Fruit fly (Drosophila melanogaster) whole organism, pupa: ENCODE results near the gene CG33298.
A peak's percentile ranks its signal among the peaks of the same experiment; 100 is the strongest.

Experiments
- CG10348 ChIP-seq: fragments of 200-800 bp; sonication (Bioruptor generic); IDR thresholded peaks from 2 replicates; pipeline ENCODE4 v1.3.6; 2022; ENCODE audit warnings: missing biosample characterization, missing genetic modification characterization
- CG12605 ChIP-seq: fragments of 200-800 bp; sonication (Bioruptor generic); IDR thresholded peaks from 2 replicates; pipeline ENCODE4 v1.3.6; 2022; ENCODE audit warnings: missing biosample characterization, missing genetic modification characterization
- CG13204 ChIP-seq: fragments of 200-800 bp; sonication (Bioruptor generic); optimal IDR thresholded peaks from 2 replicates; lab custom pipeline; 2018; ENCODE audit warnings: missing biosample characterization, mild to moderate bottlenecking, missing genetic modification characterization, moderate library complexity
- CG14655 ChIP-seq: fragments of 200-800 bp; sonication (Bioruptor generic); optimal IDR thresholded peaks from 3 replicates; lab custom pipeline; 2017; ENCODE audit warnings: mild to moderate bottlenecking, missing biosample characterization, missing genetic modification reagents, missing genetic modification characterization
- CG15710 ChIP-seq: fragments of 200-800 bp; sonication (Bioruptor generic); optimal IDR thresholded peaks from 2 replicates; lab custom pipeline; 2018; ENCODE audit warnings: missing biosample characterization, mild to moderate bottlenecking, missing genetic modification characterization, moderate library complexity
- CG17806 ChIP-seq: fragments of 200-800 bp; sonication (Bioruptor generic); optimal IDR thresholded peaks from 2 replicates; lab custom pipeline; 2018; ENCODE audit warnings: missing biosample characterization, mild to moderate bottlenecking, missing genetic modification characterization, moderate library complexity
- CG32121 ChIP-seq: fragments of 200-800 bp; sonication (Bioruptor generic); IDR thresholded peaks from 2 replicates; pipeline ENCODE4 v1.3.6; 2022; ENCODE audit warnings: missing biosample characterization, missing genetic modification characterization
- CG34367 ChIP-seq: fragments of 200-800 bp; sonication (Bioruptor generic); optimal IDR thresholded peaks from 2 replicates; lab custom pipeline; 2018; ENCODE audit warnings: missing biosample characterization, mild to moderate bottlenecking, missing genetic modification characterization
- CG4496 ChIP-seq: fragments of 200-800 bp; sonication (Bioruptor generic); IDR thresholded peaks from 3 replicates; pipeline ENCODE4 v1.3.6; 2022; ENCODE audit warnings: missing biosample characterization, missing genetic modification characterization
- CG8159 ChIP-seq: fragments of 200-800 bp; sonication (Bioruptor generic); optimal IDR thresholded peaks from 3 replicates; lab custom pipeline; 2018; ENCODE audit warnings: missing biosample characterization, mild to moderate bottlenecking, missing genetic modification characterization, moderate library complexity
- CG8301 ChIP-seq: fragments of 200-800 bp; sonication (Bioruptor generic); optimal IDR thresholded peaks from 2 replicates; lab custom pipeline; 2018; ENCODE audit warnings: missing biosample characterization, mild to moderate bottlenecking, missing genetic modification characterization
- CG9948 ChIP-seq: fragments of 200-800 bp; sonication (Bioruptor generic); optimal IDR thresholded peaks from 2 replicates; lab custom pipeline; 2018; ENCODE audit warnings: missing biosample characterization, mild to moderate bottlenecking, missing genetic modification characterization, moderate library complexity
- D1 ChIP-seq: fragments of 200-800 bp; sonication (Bioruptor generic); optimal IDR thresholded peaks from 2 replicates; lab custom pipeline; 2018; ENCODE audit warnings: missing biosample characterization, mild to moderate bottlenecking, missing genetic modification characterization, moderate library complexity
- EcR ChIP-seq: fragments of 200-800 bp; sonication (Bioruptor generic); optimal IDR thresholded peaks from 3 replicates; lab custom pipeline; 2019; ENCODE audit warnings: missing biosample characterization, missing genetic modification characterization, mild to moderate bottlenecking, moderate library complexity, missing genetic modification reagents
- Ets98B ChIP-seq: fragments of 200-800 bp; sonication (Bioruptor generic); IDR thresholded peaks from 2 replicates; pipeline ENCODE4 v1.3.6; 2022; ENCODE audit warnings: missing biosample characterization, missing genetic modification characterization
- Pif1A ChIP-seq: fragments of 200-800 bp; sonication (Bioruptor generic); optimal IDR thresholded peaks from 3 replicates; lab custom pipeline; 2016; ENCODE audit warnings: missing biosample characterization, missing genetic modification characterization
- Pif1B ChIP-seq: fragments of 200-800 bp; sonication (Bioruptor generic); optimal IDR thresholded peaks from 3 replicates; lab custom pipeline; 2016; ENCODE audit warnings: missing biosample characterization, missing genetic modification characterization
- Snoo ChIP-seq: fragments of 200-800 bp; sonication (Bioruptor generic); optimal IDR thresholded peaks from 3 replicates; lab custom pipeline; 2017; ENCODE audit warnings: missing biosample characterization, mild to moderate bottlenecking, missing genetic modification characterization, inconsistent platforms
- fd96Ca ChIP-seq: fragments of 200-800 bp; sonication (Bioruptor generic); IDR thresholded peaks from 3 replicates; pipeline ENCODE4 v1.3.6; 2022; ENCODE audit warnings: missing biosample characterization, missing genetic modification characterization
- gl ChIP-seq: fragments of 200-800 bp; sonication (Bioruptor generic); optimal IDR thresholded peaks from 2 replicates; lab custom pipeline; 2018; ENCODE audit warnings: missing biosample characterization, mild to moderate bottlenecking, missing genetic modification characterization
- rn ChIP-seq: fragments of 200-800 bp; sonication (Bioruptor generic); IDR thresholded peaks from 2 replicates; pipeline ENCODE4 v1.3.6; 2022; ENCODE audit warnings: missing biosample characterization, missing genetic modification characterization

Gene CG33298

DNA sequence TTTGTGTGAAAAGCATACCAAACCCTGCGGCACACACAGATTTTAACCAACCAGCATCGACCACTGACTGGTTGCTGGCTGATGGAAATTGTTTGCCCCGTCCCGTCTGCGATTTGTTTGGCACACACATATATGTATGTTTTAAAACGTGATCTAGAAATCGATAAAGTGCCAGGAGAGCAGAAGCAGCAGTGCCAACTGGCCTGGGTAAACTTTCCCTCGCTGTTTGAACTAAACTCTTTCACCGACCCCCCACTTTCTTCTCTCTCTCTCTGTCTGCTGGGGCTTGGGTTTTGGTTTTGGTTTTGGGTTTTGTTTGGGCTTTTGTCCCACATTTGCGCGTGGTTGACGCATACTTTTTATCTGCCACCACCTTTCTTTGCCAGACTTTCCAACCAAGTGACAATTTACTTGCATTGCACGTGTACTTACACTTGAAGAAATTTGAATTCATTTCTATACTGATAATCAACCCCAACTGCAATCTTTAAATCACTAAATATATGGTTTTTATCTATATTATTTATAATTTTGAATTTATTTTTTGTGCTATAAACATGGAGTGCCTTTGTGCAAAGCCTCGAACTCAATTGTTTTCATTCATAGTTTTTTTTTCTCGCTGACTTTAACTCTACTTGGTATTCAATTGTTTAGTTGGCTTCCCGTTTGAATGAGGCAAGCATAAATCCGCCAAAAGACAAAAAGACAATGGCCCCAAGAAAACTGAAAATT lies 10.3 kb downstream of the CG33298 start:
- TF ChIP-seq Ets98B (GFP tag; lab: Robert Waterston, UW): 0 out of 2 replicates have a peak, but pooled peaks have one; percentile 10
- TF ChIP-seq CG8159 (tag; lab: Kevin White, UChicago): peak; percentile 5
- peak; percentile 12 for TF ChIP-seq CG8301 (tag; lab: Kevin White, UChicago)
- TF ChIP-seq CG14655: peak; percentile 37
- no peak for TF ChIP-seq CG13204
- TF ChIP-seq CG15710: no peak
- TF ChIP-seq Pif1A (GFP tag; lab: Kevin White, UChicago): peak; percentile 8
- peak; percentile 34; the same call in 1 of the 3 replicates for TF ChIP-seq CG4496
- TF ChIP-seq CG32121 (GFP tag; lab: Robert Waterston, UW): peak; percentile 44; the same call in 1 of the 2 replicates
- TF ChIP-seq CG34367 (tag; lab: Kevin White, UChicago): no peak
- TF ChIP-seq Snoo (tag; lab: Kevin White, UChicago): peak; percentile 18

DNA sequence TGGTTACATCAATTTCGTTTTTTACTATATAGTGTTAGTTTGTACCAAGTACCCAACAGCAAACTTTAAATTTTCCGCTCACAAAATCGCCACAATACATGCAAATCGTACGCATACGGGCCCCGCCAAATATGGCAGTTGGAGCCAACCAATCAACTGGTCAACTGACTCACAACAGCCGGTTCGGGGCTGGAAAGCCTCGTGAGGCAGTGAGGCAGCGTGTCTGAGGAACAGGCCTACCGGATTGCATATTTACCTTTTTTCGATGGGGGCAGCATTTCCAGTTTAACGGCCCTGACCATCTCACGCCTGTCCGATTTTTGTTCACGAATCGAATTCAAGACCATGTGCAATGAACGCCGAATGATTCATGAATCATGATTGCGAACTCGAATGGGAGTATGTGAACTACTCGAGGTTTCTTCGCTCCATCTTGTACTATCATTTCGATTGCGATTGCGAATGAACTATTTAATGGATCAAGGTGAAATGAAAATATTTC lies 11.3 kb downstream of the CG33298 start:
- peak; percentile 93 for TF ChIP-seq EcR (GFP tag; lab: Kevin White, UChicago)
- no peak for TF ChIP-seq CG10348
- TF ChIP-seq CG4496: no peak
- TF ChIP-seq CG13204: peak; percentile 2
- TF ChIP-seq CG32121 (GFP tag; lab: Robert Waterston, UW): no peak
- no peak for TF ChIP-seq CG17806 (tag; lab: Kevin White, UChicago)
- no peak for TF ChIP-seq Snoo (tag; lab: Kevin White, UChicago)
- no peak for TF ChIP-seq CG14655
- no peak for TF ChIP-seq rn (GFP tag; lab: Robert Waterston, UW)
- TF ChIP-seq Ets98B (GFP tag; lab: Robert Waterston, UW): no peak; the same call in 1 of the 2 replicates
- no peak for TF ChIP-seq CG9948 (tag; lab: Kevin White, UChicago)
- TF ChIP-seq CG12605: no peak
- TF ChIP-seq D1 (tag; lab: Kevin White, UChicago): no peak
- no peak for TF ChIP-seq Pif1A (GFP tag; lab: Kevin White, UChicago)

DNA sequence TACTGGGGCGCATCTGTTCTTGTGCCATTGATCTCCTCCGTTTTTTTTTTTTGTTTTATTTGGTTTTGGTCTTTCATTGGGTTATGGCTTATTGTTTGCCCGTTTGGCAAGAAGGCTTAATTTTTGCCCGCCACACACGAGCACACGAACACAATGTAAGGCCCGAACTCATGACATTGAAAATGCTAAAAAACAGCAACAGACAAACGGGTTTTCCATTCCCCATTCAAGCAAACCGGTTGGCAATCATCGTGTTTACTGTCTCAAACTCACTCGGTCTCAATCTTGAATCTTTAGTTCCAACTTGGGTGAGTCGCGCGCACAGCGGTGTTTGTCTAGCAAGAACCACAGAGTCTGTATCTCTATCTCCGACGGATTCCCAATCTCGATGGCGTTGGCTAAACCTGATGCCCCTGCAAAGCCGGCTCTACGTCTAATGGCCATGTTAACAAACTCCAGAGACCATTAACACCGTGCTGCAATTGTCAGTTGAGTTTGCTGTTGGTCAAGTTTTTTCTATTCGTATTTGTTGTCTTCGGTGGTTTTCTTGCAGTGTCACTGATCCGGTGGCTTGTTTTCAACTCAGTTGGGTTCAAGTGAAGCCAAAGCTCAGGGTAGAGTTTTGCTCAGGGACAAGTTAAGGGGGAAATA lies 13.4 kb downstream of the CG33298 start:
- TF ChIP-seq Ets98B (GFP tag; lab: Robert Waterston, UW): no peak
- peak; percentile 56; the same call in 1 of the 3 replicates for TF ChIP-seq CG4496
- TF ChIP-seq fd96Ca: peak; percentile 25; the same call in 1 of the 3 replicates
- peak; percentile 81 for TF ChIP-seq EcR (GFP tag; lab: Kevin White, UChicago)

DNA sequence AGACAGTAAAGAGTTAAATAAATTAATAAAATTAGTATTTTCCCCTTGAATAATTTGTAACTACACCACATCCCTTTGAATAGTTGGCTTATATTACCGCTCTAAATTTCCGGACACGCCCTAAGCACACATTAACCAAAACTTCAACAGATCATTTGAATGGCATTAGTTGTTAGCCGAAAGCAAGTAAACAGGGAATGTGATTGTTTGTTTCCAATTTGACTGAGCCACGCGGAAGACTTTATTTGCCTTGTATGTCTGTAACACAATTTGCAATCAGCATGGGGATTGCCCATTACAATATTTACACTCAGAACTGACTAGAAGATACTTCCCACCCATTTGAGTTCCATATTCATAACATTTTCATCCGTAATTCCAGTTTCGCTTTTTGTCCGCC lies 14.4 kb downstream of the CG33298 start:
- TF ChIP-seq Ets98B (GFP tag; lab: Robert Waterston, UW): no peak
- TF ChIP-seq fd96Ca: no peak
- TF ChIP-seq Pif1B: no peak
- TF ChIP-seq CG14655: no peak
- no peak for TF ChIP-seq CG34367 (tag; lab: Kevin White, UChicago)
- TF ChIP-seq CG12605: no peak
- TF ChIP-seq CG32121 (GFP tag; lab: Robert Waterston, UW): no peak

DNA sequence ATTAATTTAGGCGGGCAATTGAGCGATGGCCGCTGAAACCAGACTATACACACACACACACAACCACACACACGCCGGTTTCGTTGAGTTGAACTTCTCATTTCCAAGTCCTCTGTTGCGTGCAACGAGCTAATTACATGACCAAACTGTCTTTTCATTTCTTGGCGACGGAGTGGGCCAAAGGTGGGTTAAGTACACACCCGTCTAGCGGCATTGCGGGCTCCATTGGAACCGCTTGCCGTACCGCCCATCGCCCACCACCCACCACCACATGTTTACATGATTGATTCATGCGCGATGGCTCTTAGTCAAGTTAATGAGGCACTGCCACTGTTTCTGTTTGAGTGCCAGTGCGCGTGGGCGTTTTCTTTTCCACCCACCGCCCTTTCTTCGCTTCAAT lies 15.2 kb downstream of the CG33298 start:
- TF ChIP-seq CG10348 (no peak), EcR (GFP tag; lab: Kevin White, UChicago) (no peak), CG14655 (no peak), CG34367 (tag; lab: Kevin White, UChicago) (no peak), CG8159 (tag; lab: Kevin White, UChicago) (no peak), Pif1B (no peak), Snoo (tag; lab: Kevin White, UChicago) (no peak), gl (tag; lab: Kevin White, UChicago) (no peak), Pif1A (GFP tag; lab: Kevin White, UChicago) (no peak), rn (GFP tag; lab: Robert Waterston, UW) (no peak), fd96Ca (no peak), CG12605 (no peak), CG13204 (no peak), CG15710 (no peak)
- TF ChIP-seq, all 21 proteins: peak for 0

DNA sequence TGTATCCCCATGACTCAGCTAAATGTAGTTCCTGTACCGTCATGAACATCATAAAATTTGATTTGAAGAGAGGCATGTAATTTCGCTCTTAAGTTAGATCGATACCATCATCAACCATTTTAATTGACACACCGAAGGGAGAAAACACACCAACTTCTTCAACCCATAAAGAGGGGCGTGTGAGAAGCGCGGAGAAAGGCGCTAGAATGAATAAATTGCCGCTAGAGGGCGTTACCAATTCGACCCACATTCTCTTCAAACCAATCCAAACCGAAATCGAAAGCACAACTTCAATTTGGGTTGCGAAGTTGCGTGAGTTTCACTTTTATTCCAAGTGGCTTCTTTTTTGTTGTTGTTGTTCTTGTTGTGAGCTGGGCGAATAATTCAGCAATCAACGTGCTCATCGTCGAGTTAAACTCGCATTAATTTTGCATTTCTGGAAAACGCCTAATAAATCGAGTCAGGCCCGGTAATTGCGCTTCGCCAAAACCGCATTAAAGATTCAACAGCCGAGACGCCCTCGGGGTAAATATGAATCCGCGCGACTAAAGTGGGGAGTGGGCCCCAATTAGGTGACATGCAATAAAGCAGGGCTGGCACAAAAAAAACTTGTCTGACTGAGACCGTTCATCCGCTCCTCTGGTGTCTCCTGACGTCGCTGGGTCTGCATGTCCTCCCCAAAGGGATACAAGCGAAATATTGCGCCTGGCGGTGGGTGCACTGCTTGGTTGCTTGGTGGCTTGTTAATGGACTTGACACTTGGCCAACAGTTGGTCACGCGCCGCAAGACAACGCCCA lies 17.3 kb downstream of the CG33298 start:
- TF ChIP-seq Pif1A (GFP tag; lab: Kevin White, UChicago) (no peak), CG4496 (no peak; the same call in 2 of the 3 replicates), CG13204 (peak; percentile 25), Ets98B (GFP tag; lab: Robert Waterston, UW) (no peak), fd96Ca (no peak), CG8159 (tag; lab: Kevin White, UChicago) (no peak), D1 (tag; lab: Kevin White, UChicago) (no peak), CG10348 (no peak), CG9948 (tag; lab: Kevin White, UChicago) (no peak), EcR (GFP tag; lab: Kevin White, UChicago) (peak; percentile 45), CG17806 (tag; lab: Kevin White, UChicago) (no peak)
